Fruit fly (Drosophila melanogaster) whole organism, embryonic: ENCODE data around the gene Mlc2.

Experiments
- CG10565 ChIP-seq: fragments of 200-800 bp; sonication (Bioruptor generic); optimal IDR thresholded peaks from 3 replicates; lab custom pipeline; 2016; ENCODE audit warnings: missing biosample characterization, mild to moderate bottlenecking, missing genetic modification characterization
- CG11085 ChIP-seq: fragments of 200-800 bp; sonication (Bioruptor generic); IDR thresholded peaks from 2 replicates; pipeline ENCODE4 v1.3.6; 2022; ENCODE audit warnings: missing biosample characterization, missing genetic modification characterization
- CG11093 ChIP-seq: fragments of 200-800 bp; sonication (Bioruptor generic); IDR thresholded peaks from 3 replicates; pipeline ENCODE4 v1.3.6; 2022; ENCODE audit warnings: missing biosample characterization, missing genetic modification characterization
- CG11560 ChIP-seq: fragments of 200-800 bp; sonication (Bioruptor generic); IDR thresholded peaks from 3 replicates; pipeline ENCODE4 v1.3.6; 2022; ENCODE audit warnings: missing biosample characterization, missing genetic modification characterization
- CG12391 ChIP-seq: fragments of 200-800 bp; sonication (Bioruptor generic); optimal IDR thresholded peaks from 3 replicates; lab custom pipeline; 2018; ENCODE audit warnings: missing biosample characterization, mild to moderate bottlenecking, missing genetic modification characterization, moderate library complexity
- CG12744 ChIP-seq: fragments of 200-800 bp; sonication (Bioruptor generic); optimal IDR thresholded peaks from 2 replicates; lab custom pipeline; 2016; ENCODE audit warnings: missing biosample characterization, missing genetic modification characterization
- CG13894 ChIP-seq: fragments of 200-800 bp; sonication (Bioruptor generic); optimal IDR thresholded peaks from 3 replicates; lab custom pipeline; 2018; ENCODE audit warnings: missing biosample characterization, mild to moderate bottlenecking, missing genetic modification characterization, moderate library complexity
- CG14710 ChIP-seq: fragments of 200-800 bp; sonication (Bioruptor generic); optimal IDR thresholded peaks from 3 replicates; lab custom pipeline; 2019; ENCODE audit warnings: missing biosample characterization, mild to moderate bottlenecking, missing genetic modification characterization, moderate library complexity
- CG15011 ChIP-seq: fragments of 200-800 bp; sonication (Bioruptor generic); optimal IDR thresholded peaks from 3 replicates; lab custom pipeline; 2018; ENCODE audit warnings: missing biosample characterization, mild to moderate bottlenecking, missing genetic modification characterization
- CG15479 ChIP-seq: fragments of 200-800 bp; sonication (Bioruptor generic); optimal IDR thresholded peaks from 3 replicates; lab custom pipeline; 2019; ENCODE audit warnings: missing biosample characterization, mild to moderate bottlenecking, missing genetic modification characterization, moderate library complexity
- CG15601 ChIP-seq: fragments of 200-800 bp; sonication (Bioruptor generic); optimal IDR thresholded peaks from 3 replicates; lab custom pipeline; 2019; ENCODE audit warnings: missing biosample characterization, mild to moderate bottlenecking, missing genetic modification characterization, moderate library complexity
- CG16813 ChIP-seq: fragments of 200-800 bp; sonication (Bioruptor generic); IDR thresholded peaks from 3 replicates; pipeline ENCODE4 v1.3.6; 2022; ENCODE audit warnings: missing biosample characterization, missing genetic modification characterization; ENCODE audit not compliant: partially characterized antibody
- CG18011 ChIP-seq: fragments of 200-800 bp; sonication (Bioruptor generic); optimal IDR thresholded peaks from 2 replicates; lab custom pipeline; 2017; ENCODE audit warnings: missing biosample characterization, missing genetic modification characterization, mild to moderate bottlenecking, moderate library complexity, missing genotype
- CG2120 ChIP-seq: fragments of 200-800 bp; sonication (Bioruptor generic); optimal IDR thresholded peaks from 3 replicates; lab custom pipeline; 2016; ENCODE audit warnings: missing biosample characterization, missing genetic modification characterization
- CG2678 ChIP-seq: fragments of 200-800 bp; sonication (Bioruptor generic); optimal IDR thresholded peaks from 3 replicates; lab custom pipeline; 2019; ENCODE audit warnings: missing biosample characterization, mild to moderate bottlenecking, missing genetic modification characterization, moderate library complexity
- CG30020 ChIP-seq: fragments of 200-800 bp; optimal IDR thresholded peaks from 2 replicates; lab custom pipeline; 2019; ENCODE audit warnings: missing biosample characterization, mild to moderate bottlenecking, missing genetic modification characterization, moderate library complexity
- CG31224 ChIP-seq: fragments of 200-800 bp; sonication (Bioruptor generic); IDR thresholded peaks from 2 replicates; pipeline ENCODE4 v1.3.6; 2022; ENCODE audit warnings: missing biosample characterization, missing genetic modification characterization
- CG34224 ChIP-seq: fragments of 200-800 bp; sonication (Bioruptor generic); IDR thresholded peaks from 3 replicates; pipeline ENCODE4 v1.3.6; 2022; ENCODE audit warnings: missing biosample characterization, missing genetic modification characterization; ENCODE audit not compliant: partially characterized antibody
- CG3838 ChIP-seq: fragments of 200-800 bp; sonication (Bioruptor generic); optimal IDR thresholded peaks from 3 replicates; lab custom pipeline; 2016; ENCODE audit warnings: missing biosample characterization, missing genetic modification characterization
- CG4360 ChIP-seq: fragments of 200-800 bp; sonication (Bioruptor generic); IDR thresholded peaks from 2 replicates; pipeline ENCODE4 v1.3.6; 2022; ENCODE audit warnings: missing biosample characterization, missing genetic modification characterization
- CG6813 ChIP-seq: fragments of 200-800 bp; sonication (Bioruptor generic); optimal IDR thresholded peaks from 2 replicates; lab custom pipeline; 2017; ENCODE audit warnings: missing biosample characterization, missing genetic modification characterization, mild to moderate bottlenecking, moderate library complexity, missing genetic modification reagents
- CG7786 ChIP-seq: fragments of 200-800 bp; sonication (Bioruptor generic); optimal IDR thresholded peaks from 2 replicates; lab custom pipeline; 2016; ENCODE audit warnings: missing biosample characterization, missing genetic modification characterization
- CG7839 ChIP-seq: fragments of 200-800 bp; sonication (Bioruptor generic); optimal IDR thresholded peaks from 3 replicates; lab custom pipeline; 2018; ENCODE audit warnings: missing biosample characterization, mild to moderate bottlenecking, missing genetic modification characterization, moderate library complexity
- CG9609 ChIP-seq: fragments of 200-800 bp; sonication (Bioruptor generic); optimal IDR thresholded peaks from 3 replicates; lab custom pipeline; 2016; ENCODE audit warnings: missing biosample characterization, missing genetic modification characterization
- CG9727 ChIP-seq: fragments of 200-800 bp; sonication (Bioruptor generic); optimal IDR thresholded peaks from 3 replicates; lab custom pipeline; 2017; ENCODE audit warnings: missing biosample characterization, mild to moderate bottlenecking, missing genetic modification characterization
- Dip3 ChIP-seq: fragments of 200-800 bp; sonication (Bioruptor generic); optimal IDR thresholded peaks from 3 replicates; lab custom pipeline; 2016; ENCODE audit warnings: missing biosample characterization, missing genetic modification characterization
- Doc2 ChIP-seq: fragments of 200-800 bp; sonication (Bioruptor generic); IDR thresholded peaks from 2 replicates; pipeline ENCODE4 v1.3.6; 2022; ENCODE audit warnings: missing biosample characterization, missing genetic modification characterization
- E2f1 ChIP-seq: fragments of 200-800 bp; sonication (Bioruptor generic); IDR thresholded peaks from 2 replicates; pipeline ENCODE4 v1.3.6; 2022; ENCODE audit warnings: missing biosample characterization, missing genetic modification characterization
- Eip74EF ChIP-seq, 2 experiments: fragments of 200-800 bp in 1 of 2; fragments of >200 bp in 1 of 2; sonication (Bioruptor generic) in 1 of 2; optimal IDR thresholded peaks; 2 replicates each; lab custom pipeline; 2017 to 2019; ENCODE audit warnings: missing biosample characterization in 2 of 2, missing genetic modification characterization in 2 of 2, mild to moderate bottlenecking in 1 of 2, moderate library complexity in 1 of 2
- Fer2 ChIP-seq: fragments of 200-800 bp; sonication (Bioruptor generic); optimal IDR thresholded peaks from 2 replicates; lab custom pipeline; 2018; ENCODE audit warnings: missing biosample characterization, mild to moderate bottlenecking, missing genetic modification characterization, moderate library complexity
- Gsc ChIP-seq: fragments of 200-800 bp; sonication (Bioruptor generic); IDR thresholded peaks from 2 replicates; pipeline ENCODE4 v1.3.6; 2022; ENCODE audit warnings: missing biosample characterization, missing genetic modification characterization
- Nf-YB ChIP-seq: fragments of 200-800 bp; sonication (Bioruptor generic); optimal IDR thresholded peaks from 3 replicates; lab custom pipeline; 2019; ENCODE audit warnings: missing biosample characterization, mild to moderate bottlenecking, missing genetic modification characterization, moderate library complexity
- Ravus ChIP-seq: fragments of 200-800 bp; sonication (Bioruptor generic); IDR thresholded peaks from 2 replicates; pipeline ENCODE4 v1.3.6; 2022; ENCODE audit warnings: missing biosample characterization, missing genetic modification characterization
- Sox102F ChIP-seq: fragments of 200-800 bp; sonication (Bioruptor generic); optimal IDR thresholded peaks from 2 replicates; lab custom pipeline; 2018; ENCODE audit warnings: missing biosample characterization, mild to moderate bottlenecking, missing genetic modification characterization, moderate library complexity
- Ssrp ChIP-seq: fragments of 200-800 bp; sonication (Bioruptor generic); optimal IDR thresholded peaks from 2 replicates; lab custom pipeline; 2018; ENCODE audit warnings: missing biosample characterization, mild to moderate bottlenecking, missing genetic modification characterization, moderate library complexity
- bsh ChIP-seq, 2 experiments: fragments of 200-800 bp; sonication (Bioruptor generic); optimal IDR thresholded peaks; 2 replicates each; lab custom pipeline; 2017 to 2018; ENCODE audit warnings: mild to moderate bottlenecking in 2 of 2, missing biosample characterization in 2 of 2, missing genetic modification characterization in 2 of 2, moderate library complexity in 1 of 2
- chm ChIP-seq: fragments of 200-800 bp; sonication (Bioruptor generic); IDR thresholded peaks from 2 replicates; pipeline ENCODE4 v1.3.6; 2022; ENCODE audit warnings: missing biosample characterization, missing genetic modification characterization
- corto ChIP-seq: fragments of 200-800 bp; sonication (Bioruptor generic); optimal IDR thresholded peaks from 2 replicates; lab custom pipeline; 2016; ENCODE audit warnings: missing biosample characterization, mild to moderate bottlenecking, missing genetic modification characterization, moderate library complexity
- crc ChIP-seq: fragments of 200-800 bp; sonication (Bioruptor generic); optimal IDR thresholded peaks from 2 replicates; lab custom pipeline; 2016; ENCODE audit warnings: missing biosample characterization, missing genetic modification characterization
- en ChIP-seq: fragments of 200-800 bp; sonication (Bioruptor generic); optimal IDR thresholded peaks from 2 replicates; lab custom pipeline; 2016; ENCODE audit warnings: missing biosample characterization, missing genetic modification characterization
- esg ChIP-seq: fragments of 200-800 bp; sonication (Bioruptor generic); conservative IDR thresholded peaks from 2 replicates; pipeline ENCODE4 v1.3.6; 2022; ENCODE audit warnings: missing biosample characterization, missing genetic modification characterization
- gcm2 ChIP-seq: fragments of 200-800 bp; sonication (Bioruptor generic); optimal IDR thresholded peaks from 2 replicates; lab custom pipeline; 2016; ENCODE audit warnings: missing biosample characterization, missing genetic modification characterization
- gfzf ChIP-seq: fragments of 200-800 bp; sonication (Bioruptor generic); optimal IDR thresholded peaks from 2 replicates; lab custom pipeline; 2016; ENCODE audit warnings: missing biosample characterization, mild to moderate bottlenecking, missing genetic modification characterization, moderate library complexity
- ken ChIP-seq: fragments of 200-800 bp; sonication (Bioruptor generic); IDR thresholded peaks from 3 replicates; pipeline ENCODE4 v1.3.6; 2022; ENCODE audit warnings: missing biosample characterization, missing genetic modification characterization
- kni ChIP-seq: fragments of 200-800 bp; sonication (Bioruptor generic); optimal IDR thresholded peaks from 3 replicates; lab custom pipeline; 2017; ENCODE audit warnings: mild to moderate bottlenecking, missing biosample characterization, missing genetic modification reagents, missing genetic modification characterization
- mld ChIP-seq: fragments of 200-800 bp; sonication (Bioruptor generic); IDR thresholded peaks from 3 replicates; pipeline ENCODE4 v1.3.6; 2022; ENCODE audit warnings: missing biosample characterization, missing genetic modification characterization; ENCODE audit not compliant: partially characterized antibody
- scrt ChIP-seq: fragments of 200-800 bp; sonication (Bioruptor generic); optimal IDR thresholded peaks from 2 replicates; lab custom pipeline; 2018; ENCODE audit warnings: missing biosample characterization, mild to moderate bottlenecking, missing genetic modification characterization, moderate library complexity
- slou ChIP-seq: fragments of 200-800 bp; sonication (Bioruptor generic); optimal IDR thresholded peaks from 3 replicates; lab custom pipeline; 2016; ENCODE audit warnings: missing biosample characterization, missing genetic modification characterization
- ssp ChIP-seq: fragments of 200-800 bp; sonication (Bioruptor generic); IDR thresholded peaks from 2 replicates; pipeline ENCODE4 v1.3.6; 2022; ENCODE audit warnings: missing biosample characterization, missing genetic modification characterization
- tin ChIP-seq: fragments of 200-800 bp; sonication (Bioruptor generic); optimal IDR thresholded peaks from 3 replicates; lab custom pipeline; 2016; ENCODE audit warnings: missing biosample characterization, missing genetic modification characterization
- zen ChIP-seq: fragments of 200-800 bp; sonication (Bioruptor generic); optimal IDR thresholded peaks from 3 replicates; lab custom pipeline; 2018; ENCODE audit warnings: missing biosample characterization, mild to moderate bottlenecking, missing genetic modification characterization, moderate library complexity

Mlc2 gene

dm6 chr3R:30198793-30199192 is 24.4 kb upstream of the Mlc2 start (continued):
- peak in 1 of 2 experiments; percentile 6 for TF ChIP-seq bsh (GFP tag; optimal IDR thresholded peaks at IDR 0.05; lab: Kevin White, UChicago)
- TF ChIP-seq CG6813: no peak
- no peak for TF ChIP-seq CG14710 (tag; lab: Kevin White, UChicago)
- peak; percentile 0 for TF ChIP-seq Fer2 (tag; lab: Kevin White, UChicago)
- TF ChIP-seq ken (GFP tag; lab: Robert Waterston, UW): no peak
- no peak for TF ChIP-seq Doc2
- no peak for TF ChIP-seq CG15011 (GFP tag; lab: Kevin White, UChicago)
- no peak for TF ChIP-seq CG18011 (GFP tag; lab: Kevin White, UChicago)
- TF ChIP-seq gcm2 (GFP tag; lab: Kevin White, UChicago): no peak
- peak; percentile 54 for TF ChIP-seq CG2120 (GFP tag; lab: Kevin White, UChicago)
- TF ChIP-seq mld (GFP tag; lab: Robert Waterston, UW): no peak
- TF ChIP-seq CG15601 (tag; lab: Kevin White, UChicago): peak; percentile 28
- peak; percentile 11 for TF ChIP-seq kni
- TF ChIP-seq ssp (GFP tag; lab: Robert Waterston, UW): no peak
- TF ChIP-seq CG13894 (tag; lab: Kevin White, UChicago): peak; percentile 65
- TF ChIP-seq Nf-YB: no peak
- TF ChIP-seq CG34224: no peak
- no peak for TF ChIP-seq CG7786
- no peak for TF ChIP-seq Ravus
- TF ChIP-seq CG7839 (tag; lab: Kevin White, UChicago): no peak
- no peak for TF ChIP-seq CG11085 (GFP tag; lab: Robert Waterston, UW)
- no peak for TF ChIP-seq slou (GFP tag; lab: Kevin White, UChicago)
- TF ChIP-seq CG4360: no peak
- TF ChIP-seq tin: no peak
- no peak for TF ChIP-seq CG9727 (GFP tag; lab: Kevin White, UChicago)
- TF ChIP-seq CG2678 (tag; lab: Kevin White, UChicago): peak; percentile 67
- no peak for TF ChIP-seq Eip74EF (GFP tag; optimal IDR thresholded peaks at IDR 0.05; lab: Kevin White, UChicago)
- no peak for TF ChIP-seq Sox102F (GFP tag; lab: Kevin White, UChicago)
- TF ChIP-seq scrt (GFP tag; lab: Kevin White, UChicago): peak; percentile 20
- TF ChIP-seq zen: no peak
- TF ChIP-seq CG12744 (GFP tag; lab: Kevin White, UChicago): no peak
- TF ChIP-seq CG16813 (GFP tag; lab: Robert Waterston, UW): no peak
- TF ChIP-seq crc: no peak
- no peak for TF ChIP-seq Gsc (GFP tag; lab: Robert Waterston, UW)
- no peak for TF ChIP-seq CG15479 (GFP tag; lab: Kevin White, UChicago)
- TF ChIP-seq CG3838 (GFP tag; lab: Kevin White, UChicago): no peak
- TF ChIP-seq chm (GFP tag; lab: Robert Waterston, UW): no peak
- no peak for TF ChIP-seq CG10565
- no peak for TF ChIP-seq CG31224 (GFP tag; lab: Robert Waterston, UW)
- no peak for TF ChIP-seq CG12391 (tag; lab: Kevin White, UChicago)
- TF ChIP-seq Dip3 (GFP tag; lab: Kevin White, UChicago): no peak
- no peak for TF ChIP-seq en (GFP tag; lab: Kevin White, UChicago)
- no peak for TF ChIP-seq CG30020 (tag; lab: Kevin White, UChicago)
- TF ChIP-seq CG11560: no peak
- no peak for TF ChIP-seq Ssrp (tag; lab: Kevin White, UChicago)
- no peak for TF ChIP-seq corto (GFP tag; lab: Kevin White, UChicago)
- no peak for TF ChIP-seq E2f1 (GFP tag; lab: Robert Waterston, UW)
- no peak for TF ChIP-seq CG9609 (GFP tag; lab: Kevin White, UChicago)
- no peak for TF ChIP-seq esg (GFP tag; lab: Robert Waterston, UW)
- no peak for TF ChIP-seq gfzf (GFP tag; lab: Kevin White, UChicago)
- no peak for TF ChIP-seq CG11093 (GFP tag; lab: Robert Waterston, UW)
